Worm (Caenorhabditis elegans): ENCODE results near the gene cdk-11.2.

Gene cdk-11.2

ce11 chrX:10428109-10428508 lies 8.5 kb upstream of the cdk-11.2 start:
- TF ChIP-seq nhr-237 (tag; optimal IDR thresholded peaks at IDR 0.05), result no peak
- no peak for TF ChIP-seq tbx-8 (GFP tag; optimal IDR thresholded peaks at IDR 0.05)
- TF ChIP-seq elt-1 (tag; optimal IDR thresholded peaks at IDR 0.05; ENCODE audit: borderline replicate concordance, insufficient read depth), result no peak
- TF ChIP-seq cnd-1 (tag; optimal IDR thresholded peaks at IDR 0.05), result no peak
- TF ChIP-seq mab-5 (tag; optimal IDR thresholded peaks at IDR 0.05), result no peak
- TF ChIP-seq ham-2 (GFP tag; optimal IDR thresholded peaks at IDR 0.05), result no peak
- no peak for TF ChIP-seq lin-13 (tag; optimal IDR thresholded peaks at IDR 0.05)
- no peak for TF ChIP-seq pha-4 (tag; optimal IDR thresholded peaks at IDR 0.05)
- no peak for TF ChIP-seq lin-32 (GFP tag; optimal IDR thresholded peaks at IDR 0.05)
- TF ChIP-seq nhr-28 (tag; optimal IDR thresholded peaks at IDR 0.05), result no peak
- TF ChIP-seq ztf-11 (tag; optimal IDR thresholded peaks at IDR 0.05), result no peak
- no peak for TF ChIP-seq ceh-83 (GFP tag; optimal IDR thresholded peaks at IDR 0.05)

ce11 chrX:10424744-10425143 lies 5.2 kb upstream of the cdk-11.2 start:
- TF ChIP-seq cnd-1 (tag; optimal IDR thresholded peaks at IDR 0.05) (peak; percentile 73), lin-32 (GFP tag; optimal IDR thresholded peaks at IDR 0.05) (peak; percentile 72), sptf-1 (tag; optimal IDR thresholded peaks at IDR 0.05) (no peak)

ce11 chrX:10422714-10423113 lies 3.1 kb upstream of the cdk-11.2 start:
- no peak for TF ChIP-seq ztf-11 (tag; optimal IDR thresholded peaks at IDR 0.05)
- TF ChIP-seq snpc-4 (tag; optimal IDR thresholded peaks at IDR 0.05), result no peak
- TF ChIP-seq unc-62 (GFP tag; optimal IDR thresholded peaks at IDR 0.05), result no peak
- TF ChIP-seq sptf-1 (tag; optimal IDR thresholded peaks at IDR 0.05), result no peak
- TF ChIP-seq mep-1 (tag; optimal IDR thresholded peaks at IDR 0.05), result no peak
- TF ChIP-seq ham-2 (GFP tag; optimal IDR thresholded peaks at IDR 0.05), result no peak
- no peak for TF ChIP-seq nhr-76 (tag; optimal IDR thresholded peaks at IDR 0.05)
- TF ChIP-seq hlh-1 (tag; optimal IDR thresholded peaks at IDR 0.05), result no peak
- TF ChIP-seq zip-8 (tag; optimal IDR thresholded peaks at IDR 0.05), result no peak
- TF ChIP-seq tbx-8 (GFP tag; optimal IDR thresholded peaks at IDR 0.05), result no peak
- TF ChIP-seq mls-2 (tag; optimal IDR thresholded peaks at IDR 0.05), result no peak
- no peak for TF ChIP-seq flh-1 (GFP tag; optimal IDR thresholded peaks at IDR 0.05)
- TF ChIP-seq blmp-1 (tag; optimal IDR thresholded peaks at IDR 0.05), result no peak
- TF ChIP-seq drap-1 (GFP tag; optimal IDR thresholded peaks at IDR 0.05), result no peak
- no peak for TF ChIP-seq lsy-2 (tag; optimal IDR thresholded peaks at IDR 0.05)
- TF ChIP-seq lin-13 (tag; optimal IDR thresholded peaks at IDR 0.05), result no peak
- TF ChIP-seq M03D4.4 (tag; optimal IDR thresholded peaks at IDR 0.05), result no peak
- no peak for TF ChIP-seq mab-5 (tag; optimal IDR thresholded peaks at IDR 0.05)
- no peak for TF ChIP-seq lin-32 (GFP tag; optimal IDR thresholded peaks at IDR 0.05)
- no peak for TF ChIP-seq elt-1 (tag; optimal IDR thresholded peaks at IDR 0.05; ENCODE audit: borderline replicate concordance, insufficient read depth)

ce11 chrX:10412425-10412824 lies 7.1 kb downstream of the cdk-11.2 start, which contains the start of gene acr-8:
Gene acr-8, plus strand, starts transcription at chrX:10412725.
- TF ChIP-seq ceh-39 (tag; optimal IDR thresholded peaks at IDR 0.05) (no peak), hlh-1 (tag; optimal IDR thresholded peaks at IDR 0.05) (no peak), lin-13 (tag; optimal IDR thresholded peaks at IDR 0.05) (no peak), zip-8 (tag; optimal IDR thresholded peaks at IDR 0.05) (no peak), unc-39 (tag; optimal IDR thresholded peaks at IDR 0.05) (no peak), flh-1 (GFP tag; optimal IDR thresholded peaks at IDR 0.05) (no peak), nhr-2 (tag; optimal IDR thresholded peaks at IDR 0.05) (no peak), tbx-8 (GFP tag; optimal IDR thresholded peaks at IDR 0.05) (no peak), elt-3 (tag; optimal IDR thresholded peaks at IDR 0.05) (no peak), mls-2 (tag; optimal IDR thresholded peaks at IDR 0.05) (no peak), nhr-12 (tag; optimal IDR thresholded peaks at IDR 0.05) (no peak), ceh-43 (GFP tag; optimal IDR thresholded peaks at IDR 0.05) (no peak), M03D4.4 (tag; optimal IDR thresholded peaks at IDR 0.05) (no peak), ham-2 (GFP tag; optimal IDR thresholded peaks at IDR 0.05) (no peak), bed-3 (GFP tag; optimal IDR thresholded peaks at IDR 0.05) (no peak)

- TF ChIP-seq unc-62 (GFP tag; optimal IDR thresholded peaks at IDR 0.05) (peak; percentile 96), elt-3 (tag; optimal IDR thresholded peaks at IDR 0.05) (no peak), unc-120 (tag; optimal IDR thresholded peaks at IDR 0.05; ENCODE audit: poor library complexity, severe bottlenecking) (peak; percentile 80)
Observed at ce11 chrX:10410539-10410938, 9.0 kb downstream of the cdk-11.2 start.

Measured in whole organism, mixed stage, embryonic.